Worm (Caenorhabditis elegans) whole organism, young adult: Measurements from ENCODE around the gene cest-17.

Experiments
- B0261.1 ChIP-seq: sonication (generic microtip); optimal IDR thresholded peaks from 2 replicates; lab custom pipeline; 2016; ENCODE audit warnings: mild to moderate bottlenecking, missing genetic modification characterization, moderate library complexity, missing compliant biosample characterization
- C17E4.6 ChIP-seq: fragments of 200-800 bp; sonication (Bioruptor generic); IDR thresholded peaks from 2 replicates; pipeline ENCODE4 v1.3.6; 2022; ENCODE audit warnings: missing genetic modification reagents, missing genetic modification characterization, missing compliant biosample characterization
- F37B4.10 ChIP-seq: fragments of 200-800 bp; sonication (Bioruptor generic); IDR thresholded peaks from 2 replicates; pipeline ENCODE4 v1.3.6; 2022; ENCODE audit warnings: missing genetic modification characterization, missing compliant biosample characterization
- F39B2.1 ChIP-seq: fragments of 200-800 bp; sonication (Bioruptor generic); IDR thresholded peaks from 2 replicates; pipeline ENCODE4 v1.3.6; 2022; ENCODE audit warnings: missing genetic modification reagents, missing genetic modification characterization, missing compliant biosample characterization
- F55B11.4 ChIP-seq: sonication (generic microtip); optimal IDR thresholded peaks from 2 replicates; lab custom pipeline; 2016; ENCODE audit warnings: missing compliant biosample characterization, missing genetic modification characterization, borderline replicate concordance; ENCODE audit not compliant: insufficient read depth
- F57C9.4 ChIP-seq: sonication (generic microtip); optimal IDR thresholded peaks from 2 replicates; lab custom pipeline; 2017; ENCODE audit warnings: mild to moderate bottlenecking, missing genetic modification characterization, missing compliant biosample characterization
- Y53F4B.3 ChIP-seq: fragments of 200-800 bp; sonication (Bioruptor generic); IDR thresholded peaks from 2 replicates; pipeline ENCODE4 v1.3.6; 2022; ENCODE audit warnings: missing genetic modification reagents, missing genetic modification characterization, missing compliant biosample characterization
- Y53G8AR.9 ChIP-seq: fragments of 200-800 bp; sonication (Bioruptor generic); conservative IDR thresholded peaks from 2 replicates; pipeline ENCODE4 v1.3.6; 2022; ENCODE audit warnings: missing genetic modification reagents, missing genetic modification characterization, missing compliant biosample characterization
- aptf-2 ChIP-seq: fragments of 200-800 bp; sonication (Bioruptor generic); conservative IDR thresholded peaks from 2 replicates; pipeline ENCODE4 v1.3.6; 2022; ENCODE audit warnings: missing genetic modification reagents, missing genetic modification characterization, missing compliant biosample characterization
- aptf-3 ChIP-seq: fragments of 200-800 bp; sonication (Bioruptor generic); IDR thresholded peaks from 2 replicates; pipeline ENCODE4 v1.3.6; 2022; ENCODE audit warnings: missing genetic modification characterization, missing compliant biosample characterization
- atf-7 ChIP-seq: sonication (generic microtip); optimal IDR thresholded peaks from 2 replicates; lab custom pipeline; 2017; ENCODE audit warnings: mild to moderate bottlenecking, missing genetic modification characterization, missing compliant biosample characterization
- bed-2 ChIP-seq: fragments of 200-800 bp; sonication (Bioruptor generic); IDR thresholded peaks from 2 replicates; pipeline ENCODE4 v1.3.6; 2022; ENCODE audit warnings: missing genetic modification reagents, missing genetic modification characterization, missing compliant biosample characterization
- cebp-2 ChIP-seq: fragments of 200-800 bp; sonication (Bioruptor generic); IDR thresholded peaks from 2 replicates; pipeline ENCODE4 v1.3.6; 2022; ENCODE audit warnings: missing genetic modification characterization, missing compliant biosample characterization
- ceh-27 ChIP-seq: fragments of 200-800 bp; sonication (Bioruptor generic); optimal IDR thresholded peaks from 2 replicates; lab custom pipeline; 2018; ENCODE audit warnings: mild to moderate bottlenecking, missing genetic modification characterization, moderate library complexity, missing compliant biosample characterization
- ceh-79 ChIP-seq: sonication (generic microtip); optimal IDR thresholded peaks from 2 replicates; lab custom pipeline; 2017; ENCODE audit warnings: mild to moderate bottlenecking, missing genetic modification characterization, missing compliant biosample characterization
- die-1 ChIP-seq: sonication (generic microtip); optimal IDR thresholded peaks from 2 replicates; lab custom pipeline; 2016; ENCODE audit warnings: missing genotype, mild to moderate bottlenecking, missing genetic modification characterization, missing compliant biosample characterization
- dox-1 ChIP-seq: fragments of 200-800 bp; sonication (Bioruptor generic); IDR thresholded peaks from 2 replicates; pipeline ENCODE4 v1.3.6; 2022; ENCODE audit warnings: missing genetic modification reagents, missing genetic modification characterization, missing compliant biosample characterization
- dpff-1 ChIP-seq: sonication (generic microtip); optimal IDR thresholded peaks from 2 replicates; lab custom pipeline; 2017; ENCODE audit warnings: mild to moderate bottlenecking, missing genetic modification characterization, missing compliant biosample characterization
- egrh-3 ChIP-seq: fragments of 200-800 bp; sonication (Bioruptor generic); IDR thresholded peaks from 2 replicates; pipeline ENCODE4 v1.3.6; 2022; ENCODE audit warnings: missing genetic modification reagents, missing genetic modification characterization, missing compliant biosample characterization
- fkh-3 ChIP-seq: sonication (generic microtip); optimal IDR thresholded peaks from 2 replicates; lab custom pipeline; 2016; ENCODE audit warnings: mild to moderate bottlenecking, missing genetic modification characterization, missing compliant biosample characterization
- gei-17 ChIP-seq: fragments of 200-800 bp; sonication (Bioruptor generic); optimal IDR thresholded peaks from 2 replicates; lab custom pipeline; 2018; ENCODE audit warnings: mild to moderate bottlenecking, missing genetic modification characterization, missing compliant biosample characterization
- him-1 ChIP-seq: sonication (generic microtip); optimal IDR thresholded peaks from 2 replicates; lab custom pipeline; 2016; ENCODE audit warnings: missing genotype, missing genetic modification reagents, missing genetic modification characterization, missing compliant biosample characterization
- hlh-12 ChIP-seq: sonication (generic microtip); optimal IDR thresholded peaks from 2 replicates; lab custom pipeline; 2016; ENCODE audit warnings: missing genetic modification characterization, missing compliant biosample characterization
- hsf-1 ChIP-seq: fragments of 200-800 bp; sonication (Bioruptor generic); IDR thresholded peaks from 2 replicates; pipeline ENCODE4 v1.3.6; 2022; ENCODE audit warnings: missing genetic modification reagents, missing genetic modification characterization, missing compliant biosample characterization
- lag-1 ChIP-seq: fragments of 200-800 bp; sonication (Bioruptor generic); IDR thresholded peaks from 2 replicates; pipeline ENCODE4 v1.3.6; 2022; ENCODE audit warnings: missing genetic modification reagents, missing genetic modification characterization, missing compliant biosample characterization
- let-526 ChIP-seq: fragments of 200-800 bp; sonication (Bioruptor generic); IDR thresholded peaks from 2 replicates; pipeline ENCODE4 v1.3.6; 2022; ENCODE audit warnings: missing genetic modification reagents, missing genetic modification characterization, missing compliant biosample characterization
- let-607 ChIP-seq, 2 experiments: fragments of 200-800 bp in 1 of 2; sonication (Bioruptor generic) in 1 of 2; sonication (generic microtip) in 1 of 2; optimal IDR thresholded peaks; 2 replicates each; lab custom pipeline; 2016 to 2018; ENCODE audit warnings: mild to moderate bottlenecking in 2 of 2, missing compliant biosample characterization in 2 of 2, missing genetic modification characterization in 2 of 2, moderate library complexity in 2 of 2, missing genotype in 1 of 2
- lin-26 ChIP-seq: fragments of 200-800 bp; sonication (Bioruptor generic); IDR thresholded peaks from 2 replicates; pipeline ENCODE4 v1.3.6; 2022; ENCODE audit warnings: missing genetic modification reagents, missing genetic modification characterization, missing compliant biosample characterization
- madf-10 ChIP-seq: sonication (generic microtip); optimal IDR thresholded peaks from 2 replicates; lab custom pipeline; 2016; ENCODE audit warnings: mild to moderate bottlenecking, missing genetic modification characterization, missing compliant biosample characterization
- mel-28 ChIP-seq: sonication (generic microtip); optimal IDR thresholded peaks from 2 replicates; lab custom pipeline; 2016; ENCODE audit warnings: borderline replicate concordance, mild to moderate bottlenecking, missing genetic modification characterization, missing compliant biosample characterization
- mes-4 ChIP-seq: sonication (generic microtip); optimal IDR thresholded peaks from 2 replicates; lab custom pipeline; 2016; ENCODE audit warnings: missing genotype, missing genetic modification characterization, missing compliant biosample characterization
- nfya-1 ChIP-seq: sonication (generic microtip); optimal IDR thresholded peaks from 2 replicates; lab custom pipeline; 2017; ENCODE audit warnings: antibody characterized with exemption, missing compliant biosample characterization, missing genetic modification characterization, borderline replicate concordance; ENCODE audit not compliant: insufficient read depth
- nfya-2 ChIP-seq: fragments of 200-800 bp; sonication (Bioruptor generic); IDR thresholded peaks from 2 replicates; pipeline ENCODE4 v1.3.6; 2022; ENCODE audit warnings: missing genetic modification reagents, missing genetic modification characterization, missing compliant biosample characterization
- nhr-179 ChIP-seq: sonication (generic microtip); optimal IDR thresholded peaks from 2 replicates; lab custom pipeline; 2016; ENCODE audit warnings: mild to moderate bottlenecking, missing genetic modification characterization, missing compliant biosample characterization
- nhr-27 ChIP-seq: fragments of 200-800 bp; sonication (Bioruptor generic); optimal IDR thresholded peaks from 2 replicates; lab custom pipeline; 2018; ENCODE audit warnings: mild to moderate bottlenecking, missing genetic modification characterization, moderate library complexity, missing compliant biosample characterization
- nhr-80 ChIP-seq: sonication (generic microtip); optimal IDR thresholded peaks from 2 replicates; lab custom pipeline; 2016; ENCODE audit warnings: missing genetic modification characterization, missing compliant biosample characterization
- repo-1 ChIP-seq: sonication (generic microtip); optimal IDR thresholded peaks from 2 replicates; lab custom pipeline; 2017; ENCODE audit warnings: mild to moderate bottlenecking, missing genetic modification characterization, missing compliant biosample characterization
- rpc-1 ChIP-seq, 2 experiments: fragments of 150-350 bp in 1 of 2; sonication (generic microtip) in 1 of 2; optimal IDR thresholded peaks; 2 replicates each; lab custom pipeline; 2014 to 2018; ENCODE audit warnings: missing biosample characterization in 1 of 2, missing genetic modification characterization in 1 of 2, missing genetic modification reagents in 1 of 2, missing genotype in 1 of 2
- sdz-38 ChIP-seq: sonication (generic microtip); optimal IDR thresholded peaks from 2 replicates; lab custom pipeline; 2016; ENCODE audit warnings: missing genotype, missing genetic modification characterization, missing compliant biosample characterization
- sea-2 ChIP-seq: fragments of 200-800 bp; sonication (Bioruptor generic); IDR thresholded peaks from 2 replicates; pipeline ENCODE4 v1.3.6; 2022; ENCODE audit warnings: missing genetic modification characterization, missing compliant biosample characterization
- snpc-4 ChIP-seq, 5 experiments: fragments of 150-350 bp in 1 of 5; sonication (generic microtip) in 4 of 5; optimal IDR thresholded peaks; 2 replicates each; lab custom pipeline; 2014 to 2018; ENCODE audit warnings: missing genetic modification characterization in 5 of 5, missing biosample characterization in 3 of 5, antibody characterized with exemption in 2 of 5, mild to moderate bottlenecking in 2 of 5, missing compliant biosample characterization in 2 of 5, missing genotype in 2 of 5, moderate library complexity in 2 of 5, missing genetic modification reagents in 1 of 5
- tbp1 ChIP-seq: fragments of 200-800 bp; sonication (Bioruptor generic); optimal IDR thresholded peaks from 2 replicates; lab custom pipeline; 2018; ENCODE audit warnings: mild to moderate bottlenecking, missing genetic modification characterization, missing compliant biosample characterization
- xnd-1 ChIP-seq: sonication (generic microtip); optimal IDR thresholded peaks from 2 replicates; lab custom pipeline; 2016; ENCODE audit warnings: missing genotype, missing genetic modification reagents, missing genetic modification characterization, missing compliant biosample characterization
- zfh-2 ChIP-seq: fragments of 200-800 bp; sonication (Bioruptor generic); conservative IDR thresholded peaks from 2 replicates; pipeline ENCODE4 v1.3.6; 2022; ENCODE audit warnings: missing genetic modification reagents, missing genetic modification characterization, missing compliant biosample characterization
- zim-3 ChIP-seq: sonication (generic microtip); optimal IDR thresholded peaks from 2 replicates; lab custom pipeline; 2017; ENCODE audit warnings: mild to moderate bottlenecking, missing genetic modification characterization, moderate library complexity, missing compliant biosample characterization
- ztf-28 ChIP-seq: fragments of 200-800 bp; sonication (Bioruptor generic); IDR thresholded peaks from 2 replicates; pipeline ENCODE4 v1.3.6; 2022; ENCODE audit warnings: missing genetic modification reagents, missing genetic modification characterization, missing compliant biosample characterization
- ztf-6 ChIP-seq: fragments of 200-800 bp; sonication (Bioruptor generic); IDR thresholded peaks from 2 replicates; pipeline ENCODE4 v1.3.6; 2022; ENCODE audit warnings: missing genetic modification reagents, missing genetic modification characterization, missing compliant biosample characterization

cest-17 gene

DNA sequence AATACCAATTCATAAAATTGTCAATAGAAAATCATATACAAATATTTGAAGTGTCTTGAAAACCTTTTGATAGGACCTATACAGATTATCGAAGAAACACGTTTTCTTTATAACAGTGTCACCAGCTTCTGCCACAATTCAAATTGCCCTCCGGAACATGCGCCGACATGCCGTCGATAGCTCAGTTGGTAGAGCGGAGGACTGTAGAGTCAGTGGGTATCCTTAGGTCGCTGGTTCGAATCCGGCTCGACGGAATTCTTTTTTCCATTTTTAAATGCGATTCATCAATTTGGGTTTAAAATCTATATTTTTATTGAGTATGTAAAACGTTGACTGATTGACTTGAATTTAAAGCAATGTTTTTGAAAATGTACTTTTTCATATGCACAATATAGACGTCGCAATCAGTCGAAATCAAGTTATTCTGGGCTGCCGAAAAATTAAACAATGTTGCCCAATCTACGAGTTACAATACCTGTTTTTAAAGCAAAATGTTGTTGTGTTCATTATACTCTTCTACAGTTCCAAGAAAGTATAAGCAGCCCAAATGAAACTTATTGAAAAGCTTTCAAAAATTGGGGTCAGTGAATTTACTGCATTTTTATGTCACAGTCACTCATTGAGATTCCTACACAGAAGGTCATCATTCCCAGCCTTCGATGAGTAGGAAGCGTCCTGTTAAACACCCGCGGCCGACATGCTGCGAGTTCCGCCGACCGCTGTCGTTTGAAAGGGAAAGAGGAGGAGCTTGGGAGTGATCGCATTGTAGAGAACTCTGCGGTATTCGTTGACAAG, 44.4 kb downstream of the cest-17 start (continued):
- no peak for TF ChIP-seq fkh-3 (tag; lab: Kevin White, UChicago)
- 0 out of 2 replicates have a peak, but pooled peaks have one; percentile 31 for TF ChIP-seq nfya-2 (GFP tag; lab: Robert Waterston, UW)
- peak; percentile 82 for TF ChIP-seq Y53G8AR.9 (GFP tag; lab: Robert Waterston, UW)
- TF ChIP-seq snpc-4 (GFP tag; optimal IDR thresholded peaks at IDR 0.05; lab: Kevin White, UChicago): peak; percentile 99
- TF ChIP-seq snpc-4 (tag; optimal IDR thresholded peaks at IDR 0.05; lab: Kevin White, UChicago): peak; percentile 97 to 100 (median 99)
- TF ChIP-seq ceh-79 (tag; lab: Kevin White, UChicago): no peak
- no peak for TF ChIP-seq atf-7
- TF ChIP-seq hlh-12 (tag; lab: Kevin White, UChicago): no peak
- peak; percentile 49 for TF ChIP-seq die-1
- TF ChIP-seq nhr-80: peak; percentile 16
- TF ChIP-seq Y53F4B.3: no peak
- TF ChIP-seq cebp-2 (GFP tag; lab: Robert Waterston, UW): no peak
- no peak for TF ChIP-seq lin-26 (GFP tag; lab: Robert Waterston, UW)
- TF ChIP-seq C17E4.6 (GFP tag; lab: Robert Waterston, UW): peak; percentile 70
- no peak for TF ChIP-seq ztf-6
- peak; percentile 60 for TF ChIP-seq rpc-1 (optimal IDR thresholded peaks at IDR 0.05; lab: Kevin White, UChicago)
- peak; percentile 80 for TF ChIP-seq rpc-1 (tag; optimal IDR thresholded peaks at IDR 0.05; lab: Kevin White, UChicago)
- no peak for TF ChIP-seq F57C9.4 (tag; lab: Kevin White, UChicago)
- TF ChIP-seq dpff-1 (tag; lab: Kevin White, UChicago): no peak
- TF ChIP-seq aptf-2: no peak
- TF ChIP-seq madf-10 (tag; lab: Kevin White, UChicago): peak; percentile 39
- no peak for TF ChIP-seq F55B11.4 (tag; lab: Kevin White, UChicago)
- TF ChIP-seq aptf-3 (GFP tag; lab: Robert Waterston, UW): no peak
- no peak for TF ChIP-seq F37B4.10 (GFP tag; lab: Robert Waterston, UW)
- TF ChIP-seq him-1 (tag; lab: Kevin White, UChicago): peak; percentile 97
- peak; percentile 29 for TF ChIP-seq mes-4 (tag; lab: Kevin White, UChicago)
- no peak for TF ChIP-seq let-607 (tag; optimal IDR thresholded peaks at IDR 0.05; lab: Kevin White, UChicago)
- TF ChIP-seq nhr-179: no peak
- no peak for TF ChIP-seq zim-3
- no peak for TF ChIP-seq sdz-38 (tag; lab: Kevin White, UChicago)
- no peak for TF ChIP-seq let-526 (GFP tag; lab: Robert Waterston, UW)
- no peak for TF ChIP-seq nfya-1
- peak; percentile 91 for TF ChIP-seq hsf-1 (GFP tag; lab: Robert Waterston, UW)
- no peak for TF ChIP-seq sea-2
- TF ChIP-seq repo-1 (tag; lab: Kevin White, UChicago): peak; percentile 79
- peak; percentile 84; the same call in 1 of the 2 replicates for TF ChIP-seq dox-1
- TF ChIP-seq egrh-3: no peak
- TF ChIP-seq bed-2 (GFP tag; lab: Robert Waterston, UW): no peak
- TF ChIP-seq tbp1 (GFP tag; lab: Kevin White, UChicago): peak; percentile 88
- no peak for TF ChIP-seq zfh-2 (GFP tag; lab: Robert Waterston, UW)
- no peak for TF ChIP-seq mel-28 (tag; lab: Kevin White, UChicago)
- TF ChIP-seq ceh-27 (GFP tag; lab: Kevin White, UChicago): peak; percentile 42
- TF ChIP-seq lag-1 (GFP tag; lab: Robert Waterston, UW): no peak
- TF ChIP-seq ztf-28 (GFP tag; lab: Robert Waterston, UW): no peak
- TF ChIP-seq B0261.1: peak; percentile 69
- TF ChIP-seq F39B2.1 (GFP tag; lab: Robert Waterston, UW): no peak
- no peak for TF ChIP-seq nhr-27 (tag; lab: Kevin White, UChicago)
- no peak for TF ChIP-seq gei-17 (GFP tag; lab: Kevin White, UChicago)
- peak; percentile 68 for TF ChIP-seq xnd-1 (tag; lab: Kevin White, UChicago)
